Worm (Caenorhabditis elegans) whole organism, late embryonic: Measurements from ENCODE around the gene nspc-15.

ENCODE experiments used
- K09A11.1 ChIP-seq: sonication (generic microtip); optimal IDR thresholded peaks from 2 replicates; lab custom pipeline; 2017; ENCODE audit warnings: antibody characterized with exemption, mild to moderate bottlenecking, missing genetic modification characterization, missing compliant biosample characterization; ENCODE audit not compliant: insufficient read depth
- ama-1 ChIP-seq: fragments of 150-350 bp; optimal IDR thresholded peaks from 2 replicates; lab custom pipeline; 2014
- ceh-18 ChIP-seq: sonication (generic microtip); optimal IDR thresholded peaks from 2 replicates; lab custom pipeline; 2016; ENCODE audit warnings: missing genetic modification characterization, missing compliant biosample characterization
- ceh-2 ChIP-seq: sonication (generic microtip); optimal IDR thresholded peaks from 2 replicates; lab custom pipeline; 2016; ENCODE audit warnings: missing genotype, missing genetic modification characterization, missing compliant biosample characterization
- ceh-34 ChIP-seq: sonication (generic microtip); optimal IDR thresholded peaks from 2 replicates; lab custom pipeline; 2016; ENCODE audit warnings: mild to moderate bottlenecking, missing genetic modification characterization, missing compliant biosample characterization
- che-1 ChIP-seq: sonication (generic microtip); optimal IDR thresholded peaks from 2 replicates; lab custom pipeline; 2016; ENCODE audit warnings: mild to moderate bottlenecking, missing genetic modification characterization, missing compliant biosample characterization
- dmd-4 ChIP-seq: sonication (generic microtip); optimal IDR thresholded peaks from 2 replicates; lab custom pipeline; 2016; ENCODE audit warnings: borderline replicate concordance, missing genetic modification characterization, missing compliant biosample characterization
- fkh-10 ChIP-seq: fragments of 150-350 bp; optimal IDR thresholded peaks from 2 replicates; lab custom pipeline; 2014; ENCODE audit warnings: missing biosample characterization, missing genetic modification reagents, missing genetic modification characterization
- pqm-1 ChIP-seq: sonication (generic microtip); optimal IDR thresholded peaks from 2 replicates; lab custom pipeline; 2016; ENCODE audit warnings: missing genetic modification characterization, missing compliant biosample characterization

ce11 chrX:12352872-12353271 is 7.7 kb upstream of the nspc-15 start, which contains the start of gene F42F12.4:
- no peak for TF ChIP-seq ceh-18 (tag; lab: Kevin White, UChicago)
- TF ChIP-seq K09A11.1: no peak
- TF ChIP-seq ama-1 (lab: Kevin White, UChicago): no peak
- TF ChIP-seq dmd-4 (tag; lab: Kevin White, UChicago): no peak
- TF ChIP-seq fkh-10 (GFP tag; lab: Kevin White, UChicago): no peak
- TF ChIP-seq ceh-2 (tag; lab: Kevin White, UChicago): no peak
- TF ChIP-seq ceh-34: no peak
- TF ChIP-seq che-1 (tag; lab: Kevin White, UChicago): no peak
- TF ChIP-seq pqm-1 (tag; lab: Kevin White, UChicago): no peak
